Worm (Caenorhabditis elegans) whole organism, early embryonic: ENCODE results near the gene irg-4.

Experiments used
- F13C5.2 ChIP-seq: sonication (generic microtip); optimal IDR thresholded peaks from 2 replicates; lab custom pipeline; 2017; ENCODE audit warnings: mild to moderate bottlenecking, missing genetic modification characterization, inconsistent platforms, missing compliant biosample characterization
- aly-1 ChIP-seq: sonication (generic microtip); optimal IDR thresholded peaks from 2 replicates; lab custom pipeline; 2016; ENCODE audit warnings: missing genetic modification characterization, missing compliant biosample characterization
- ama-1 ChIP-seq: fragments of 150-350 bp; optimal IDR thresholded peaks from 2 replicates; lab custom pipeline; 2014
- ceh-13 ChIP-seq: fragments of 200-800 bp; sonication (Bioruptor generic); optimal IDR thresholded peaks from 2 replicates; lab custom pipeline; 2018; ENCODE audit warnings: mild to moderate bottlenecking, missing genetic modification characterization, missing compliant biosample characterization
- ets-7 ChIP-seq: sonication (generic microtip); optimal IDR thresholded peaks from 2 replicates; lab custom pipeline; 2016; ENCODE audit warnings: missing genotype, missing genetic modification characterization, missing compliant biosample characterization
- flt-1 ChIP-seq: fragments of 200-800 bp; sonication (Bioruptor generic); IDR thresholded peaks from 2 replicates; pipeline ENCODE4 v1.3.6; 2022; ENCODE audit warnings: missing genetic modification characterization, missing compliant biosample characterization
- hmbx-1 ChIP-seq: sonication (generic microtip); optimal IDR thresholded peaks from 2 replicates; lab custom pipeline; 2016; ENCODE audit warnings: mild to moderate bottlenecking, missing genetic modification characterization, missing compliant biosample characterization
- hnd-1 ChIP-seq: sonication (generic microtip); optimal IDR thresholded peaks from 2 replicates; lab custom pipeline; 2016; ENCODE audit warnings: missing genetic modification characterization, missing compliant biosample characterization
- pes-1 ChIP-seq: fragments of 200-800 bp; sonication (Bioruptor generic); IDR thresholded peaks from 2 replicates; pipeline ENCODE4 v1.3.6; 2022; ENCODE audit warnings: missing genetic modification reagents, missing genetic modification characterization, missing compliant biosample characterization
- sea-1 ChIP-seq: fragments of 200-800 bp; sonication (Bioruptor generic); conservative IDR thresholded peaks from 2 replicates; pipeline ENCODE4 v1.3.6; 2022; ENCODE audit warnings: missing genetic modification characterization, missing compliant biosample characterization
- tbx-11 ChIP-seq: fragments of 200-800 bp; sonication (Bioruptor generic); IDR thresholded peaks from 2 replicates; pipeline ENCODE4 v1.3.6; 2022; ENCODE audit warnings: missing genetic modification characterization, missing compliant biosample characterization
- tra-4 ChIP-seq: sonication (generic microtip); optimal IDR thresholded peaks from 2 replicates; lab custom pipeline; 2017; ENCODE audit warnings: missing genetic modification characterization, missing compliant biosample characterization

DNA sequence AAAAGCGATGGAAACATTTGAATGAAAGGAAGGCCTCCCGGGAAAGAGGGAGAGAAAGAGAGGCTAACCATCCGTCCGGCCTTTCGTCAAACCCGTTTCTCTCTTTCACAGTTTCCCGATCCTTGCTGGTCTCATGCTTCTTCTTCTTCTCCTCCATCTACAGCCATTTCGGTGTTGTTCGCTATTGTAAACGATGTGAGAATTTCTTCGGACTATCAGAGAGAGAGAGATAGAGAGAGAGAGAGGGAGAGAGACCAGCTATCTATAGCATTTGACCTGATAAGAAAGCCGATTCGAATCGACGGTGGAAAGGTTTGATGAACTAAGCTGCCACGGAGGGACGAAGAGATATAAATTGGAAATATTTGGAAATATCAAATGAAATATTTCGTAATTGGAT is 32.2 kb upstream of the irg-4 start:
- no peak for TF ChIP-seq ama-1 (lab: Kevin White, UChicago)
- no peak for TF ChIP-seq aly-1 (tag; lab: Kevin White, UChicago)
- TF ChIP-seq ets-7 (tag; lab: Kevin White, UChicago): no peak
- TF ChIP-seq ceh-13 (GFP tag; lab: Kevin White, UChicago): no peak
- no peak for TF ChIP-seq flt-1 (GFP tag; lab: Robert Waterston, UW)
- TF ChIP-seq hnd-1 (tag; lab: Kevin White, UChicago): no peak
- TF ChIP-seq pes-1 (GFP tag; lab: Robert Waterston, UW): no peak
- no peak for TF ChIP-seq hmbx-1
- TF ChIP-seq tbx-11 (GFP tag; lab: Robert Waterston, UW): no peak
- TF ChIP-seq F13C5.2 (tag; lab: Kevin White, UChicago): no peak
- TF ChIP-seq sea-1: no peak
- no peak for TF ChIP-seq tra-4 (tag; lab: Kevin White, UChicago)
